Worm (Caenorhabditis elegans): Measurements from ENCODE around the gene tyra-3.

Gene tyra-3

ce11 chrX:4928118-4928517, 19.7 kb upstream of the tyra-3 start:
- no peak for TF ChIP-seq unc-55 (GFP tag; optimal IDR thresholded peaks at IDR 0.05)
- no peak for TF ChIP-seq sma-9 (GFP tag; optimal IDR thresholded peaks at IDR 0.05)
- TF ChIP-seq sma-9 (tag; optimal IDR thresholded peaks at IDR 0.05): no peak
- TF ChIP-seq ztf-11 (tag; optimal IDR thresholded peaks at IDR 0.05): no peak
- no peak for TF ChIP-seq aly-2 (tag; optimal IDR thresholded peaks at IDR 0.05)
- no peak for TF ChIP-seq R02D3.7 (tag; optimal IDR thresholded peaks at IDR 0.05)
- TF ChIP-seq egl-27 (tag; optimal IDR thresholded peaks at IDR 0.05): no peak
- TF ChIP-seq ztf-1 (GFP tag; conservative IDR thresholded peaks at IDR 0.05): no peak
- no peak for TF ChIP-seq ceh-16 (tag; optimal IDR thresholded peaks at IDR 0.05)
- no peak for TF ChIP-seq zag-1 (tag; optimal IDR thresholded peaks at IDR 0.05)
- no peak for TF ChIP-seq skn-1 (tag; optimal IDR thresholded peaks at IDR 0.05)

- TF ChIP-seq egl-27 (tag; optimal IDR thresholded peaks at IDR 0.05) (no peak), nhr-77 (tag; optimal IDR thresholded peaks at IDR 0.05) (no peak), lin-11 (tag; optimal IDR thresholded peaks at IDR 0.05) (no peak), lin-39 (tag; optimal IDR thresholded peaks at IDR 0.05) (no peak), unc-55 (GFP tag; optimal IDR thresholded peaks at IDR 0.05) (no peak), elt-3 (tag; optimal IDR thresholded peaks at IDR 0.05) (no peak), Y55F3AM.14 (GFP tag; optimal IDR thresholded peaks at IDR 0.05) (no peak), mab-5 (tag; optimal IDR thresholded peaks at IDR 0.05) (no peak), zag-1 (tag; optimal IDR thresholded peaks at IDR 0.05) (no peak), ztf-11 (tag; optimal IDR thresholded peaks at IDR 0.05) (no peak), lsy-2 (tag; optimal IDR thresholded peaks at IDR 0.05) (no peak), R02D3.7 (tag; optimal IDR thresholded peaks at IDR 0.05) (no peak), nhr-23 (tag; optimal IDR thresholded peaks at IDR 0.05) (no peak), gmeb-1 (tag; optimal IDR thresholded peaks at IDR 0.05) (no peak), crh-2 (tag; optimal IDR thresholded peaks at IDR 0.05) (no peak), ceh-16 (tag; optimal IDR thresholded peaks at IDR 0.05) (no peak), snpc-4 (tag; optimal IDR thresholded peaks at IDR 0.05) (no peak)
These were observed 18.2 kb upstream of the tyra-3 start, which contains the start of gene mct-4 for ce11 chrX:4929657-4930056. mct-4 (minus strand) TSS chrX:4929757.

- TF ChIP-seq skn-1 (tag; optimal IDR thresholded peaks at IDR 0.05): no peak
- TF ChIP-seq lin-39 (tag; optimal IDR thresholded peaks at IDR 0.05): no peak
- TF ChIP-seq snpc-4 (tag; optimal IDR thresholded peaks at IDR 0.05): no peak
- TF ChIP-seq dmd-4 (tag; optimal IDR thresholded peaks at IDR 0.05): no peak
- TF ChIP-seq nhr-6 (tag; optimal IDR thresholded peaks at IDR 0.05): no peak
- TF ChIP-seq nhr-237 (tag; optimal IDR thresholded peaks at IDR 0.05): no peak
- TF ChIP-seq lin-13 (GFP tag; optimal IDR thresholded peaks at IDR 0.05): no peak
- TF ChIP-seq lsy-2 (tag; optimal IDR thresholded peaks at IDR 0.05): no peak
- no peak for TF ChIP-seq gmeb-1 (tag; optimal IDR thresholded peaks at IDR 0.05)
- no peak for TF ChIP-seq sma-9 (GFP tag; optimal IDR thresholded peaks at IDR 0.05)
- TF ChIP-seq sma-9 (tag; optimal IDR thresholded peaks at IDR 0.05): no peak
- no peak for TF ChIP-seq ZK546.5 (tag; optimal IDR thresholded peaks at IDR 0.05)
These were observed 15.8 kb upstream of the tyra-3 start for ce11 chrX:4932023-4932422.

ce11 chrX:4932964-4933363, 14.9 kb upstream of the tyra-3 start:
- TF ChIP-seq mbf-1 (tag; optimal IDR thresholded peaks at IDR 0.05) (no peak), unc-55 (GFP tag; optimal IDR thresholded peaks at IDR 0.05) (peak; percentile 25), C34F6.9 (tag; optimal IDR thresholded peaks at IDR 0.05) (peak; percentile 35), lin-11 (tag; optimal IDR thresholded peaks at IDR 0.05) (peak; percentile 14), nhr-23 (tag; optimal IDR thresholded peaks at IDR 0.05) (no peak)

- TF ChIP-seq nhr-25 (tag; optimal IDR thresholded peaks at IDR 0.05): no peak
- TF ChIP-seq nhr-21 (tag; optimal IDR thresholded peaks at IDR 0.05): no peak
- no peak for TF ChIP-seq aly-2 (tag; optimal IDR thresholded peaks at IDR 0.05)
- TF ChIP-seq nhr-237 (tag; optimal IDR thresholded peaks at IDR 0.05): no peak
These were observed 8.9 kb upstream of the tyra-3 start for ce11 chrX:4938990-4939389.

ce11 chrX:4957259-4957658, 9.4 kb downstream of the tyra-3 start, which contains the start of gene M03F4.4:
M03F4.4 (minus strand) TSS chrX:4957418.
- no peak for TF ChIP-seq nhr-21 (tag; optimal IDR thresholded peaks at IDR 0.05)
- peak in 1 of 2 experiments; percentile 1 for TF ChIP-seq lsy-2 (tag; optimal IDR thresholded peaks at IDR 0.05)
- TF ChIP-seq ZK546.5 (tag; optimal IDR thresholded peaks at IDR 0.05): no peak
- peak; percentile 79 for TF ChIP-seq sma-9 (GFP tag; optimal IDR thresholded peaks at IDR 0.05)
- TF ChIP-seq sma-9 (tag; optimal IDR thresholded peaks at IDR 0.05): no peak
- peak; percentile 54 for TF ChIP-seq ztf-4 (tag; optimal IDR thresholded peaks at IDR 0.05)
- TF ChIP-seq C34F6.9 (tag; optimal IDR thresholded peaks at IDR 0.05): peak; percentile 12
- TF ChIP-seq nhr-12 (tag; optimal IDR thresholded peaks at IDR 0.05): no peak
- TF ChIP-seq F13H6.1 (tag; optimal IDR thresholded peaks at IDR 0.05): peak; percentile 93
- TF ChIP-seq peb-1 (tag; optimal IDR thresholded peaks at IDR 0.05): no peak
- TF ChIP-seq egl-27 (tag; optimal IDR thresholded peaks at IDR 0.05): no peak
- TF ChIP-seq ceh-16 (tag; optimal IDR thresholded peaks at IDR 0.05): no peak
- peak; percentile 68 for TF ChIP-seq nhr-129 (tag; optimal IDR thresholded peaks at IDR 0.05)
- TF ChIP-seq nhr-25 (tag; optimal IDR thresholded peaks at IDR 0.05): no peak
- no peak for TF ChIP-seq nhr-6 (tag; optimal IDR thresholded peaks at IDR 0.05)
